Worm (Caenorhabditis elegans) whole organism, L2 larva: ENCODE results near the gene T07A9.12.

Source experiments
- C34F6.9 ChIP-seq: fragments of 150-350 bp; optimal IDR thresholded peaks from 2 replicates; lab custom pipeline; 2014; ENCODE audit warnings: missing biosample characterization, missing genetic modification characterization
- Y55F3AM.14 ChIP-seq: fragments of 200-800 bp; sonication (Bioruptor generic); optimal IDR thresholded peaks from 2 replicates; lab custom pipeline; 2018; ENCODE audit warnings: mild to moderate bottlenecking, missing genetic modification characterization, missing compliant biosample characterization
- aly-2 ChIP-seq: fragments of 150-350 bp; optimal IDR thresholded peaks from 2 replicates; lab custom pipeline; 2014; ENCODE audit warnings: missing biosample characterization, missing genetic modification characterization
- crh-2 ChIP-seq: sonication (generic microtip); optimal IDR thresholded peaks from 2 replicates; lab custom pipeline; 2017; ENCODE audit warnings: missing biosample characterization, missing genetic modification characterization
- egl-27 ChIP-seq: sonication (generic microtip); optimal IDR thresholded peaks from 3 replicates; lab custom pipeline; 2017; ENCODE audit warnings: missing biosample characterization, missing genetic modification reagents, missing genetic modification characterization
- fos-1 ChIP-seq: fragments of 150-350 bp; optimal IDR thresholded peaks from 2 replicates; lab custom pipeline; 2014; ENCODE audit warnings: missing biosample characterization, missing genetic modification characterization
- lin-11 ChIP-seq: fragments of 150-350 bp; sonication (generic microtip); optimal IDR thresholded peaks from 2 replicates; lab custom pipeline; 2014; ENCODE audit warnings: missing biosample characterization, missing genetic modification characterization, inconsistent platforms, mixed read lengths
- lin-13 ChIP-seq: fragments of 150-350 bp; optimal IDR thresholded peaks from 2 replicates; lab custom pipeline; 2014; ENCODE audit warnings: missing biosample characterization, missing genetic modification reagents, missing genetic modification characterization
- mab-5 ChIP-seq: fragments of 150-350 bp; optimal IDR thresholded peaks from 2 replicates; lab custom pipeline; 2014; ENCODE audit warnings: missing biosample characterization, missing genetic modification characterization
- nhr-12 ChIP-seq: fragments of 150-350 bp; optimal IDR thresholded peaks from 2 replicates; lab custom pipeline; 2014; ENCODE audit warnings: missing biosample characterization, missing genetic modification characterization
- nhr-237 ChIP-seq: fragments of 150-350 bp; optimal IDR thresholded peaks from 2 replicates; lab custom pipeline; 2014; ENCODE audit warnings: missing biosample characterization, missing genetic modification characterization
- nhr-77 ChIP-seq: fragments of 150-350 bp; optimal IDR thresholded peaks from 2 replicates; lab custom pipeline; 2014; ENCODE audit warnings: missing biosample characterization, missing genetic modification characterization
- ztf-11 ChIP-seq: sonication (generic microtip); optimal IDR thresholded peaks from 2 replicates; lab custom pipeline; 2017; ENCODE audit warnings: missing biosample characterization, missing genetic modification characterization

ce11 chrIV:426597-426996 is 15.9 kb downstream of the T07A9.12 start:
- TF ChIP-seq lin-11 (tag; lab: Kevin White, UChicago) (no peak), Y55F3AM.14 (GFP tag; lab: Kevin White, UChicago) (no peak), nhr-77 (tag; lab: Kevin White, UChicago) (no peak), nhr-12 (tag; lab: Kevin White, UChicago) (no peak), ztf-11 (tag; lab: Kevin White, UChicago) (no peak), C34F6.9 (tag; lab: Kevin White, UChicago) (no peak), nhr-237 (tag; lab: Kevin White, UChicago) (no peak), egl-27 (tag; lab: Kevin White, UChicago) (no peak), aly-2 (tag; lab: Kevin White, UChicago) (no peak), mab-5 (tag; lab: Kevin White, UChicago) (no peak), crh-2 (tag; lab: Kevin White, UChicago) (no peak), lin-13 (GFP tag; lab: Kevin White, UChicago) (no peak), fos-1 (no peak)
